Fruit fly (Drosophila melanogaster) Kc167 (cell line): ENCODE results near the gene CG7600.

ENCODE experiments used
- Myc ChIP-seq: fragments of >200 bp; optimal IDR thresholded peaks from 2 replicates; lab custom pipeline; 2017; ENCODE audit warnings: missing external identifiers
- Sin3A ChIP-seq: fragments of >200 bp; optimal IDR thresholded peaks from 2 replicates; lab custom pipeline; 2018; ENCODE audit warnings: missing external identifiers
- insv ChIP-seq: fragments of >200 bp; optimal IDR thresholded peaks from 3 replicates; lab custom pipeline; 2018; ENCODE audit warnings: missing external identifiers
- psq ChIP-seq: fragments of >200 bp; optimal IDR thresholded peaks from 2 replicates; lab custom pipeline; 2017; ENCODE audit warnings: missing external identifiers
- ttk ChIP-seq: sonication (Bioruptor generic); optimal IDR thresholded peaks from 2 replicates; lab custom pipeline; 2017; ENCODE audit warnings: missing external identifiers

DNA sequence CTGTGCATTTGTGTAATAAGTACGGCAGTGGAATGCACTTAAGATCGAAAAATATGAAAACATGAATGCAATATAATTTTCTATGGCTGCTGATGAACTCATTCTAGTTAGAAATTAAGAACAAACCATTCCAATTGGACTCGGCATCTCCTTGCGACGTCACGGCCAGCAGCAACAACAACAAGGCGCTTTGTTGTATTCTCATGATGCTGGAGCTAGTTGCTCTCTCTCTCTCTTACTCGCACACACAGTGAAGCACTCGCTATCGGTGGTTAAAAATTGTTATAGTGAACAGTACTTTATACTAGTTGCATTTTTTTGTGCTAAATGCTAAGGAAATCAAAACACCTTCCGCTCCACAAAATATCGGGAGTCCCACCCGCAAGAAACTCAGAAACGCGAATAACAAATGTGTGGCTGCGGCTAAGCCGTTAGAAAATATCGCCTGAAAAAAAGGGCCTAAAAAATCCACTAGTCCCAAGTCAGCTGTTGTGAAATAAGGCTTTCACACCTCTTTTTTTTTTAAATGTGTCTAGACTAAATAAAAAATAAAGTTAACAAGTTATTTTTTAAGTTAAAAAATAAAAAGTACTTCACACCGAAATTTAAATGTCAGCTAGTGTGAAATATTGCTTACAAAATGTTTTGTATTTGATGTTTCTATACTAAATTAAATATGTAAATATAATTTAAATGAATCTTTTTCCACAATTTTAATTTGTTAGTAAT lies 4.8 kb upstream of the CG7600 start, which contains the start of gene Plod:
- TF ChIP-seq Sin3A (lab: Kevin White, UChicago), result no peak
- no peak for TF ChIP-seq insv (lab: Kevin White, UChicago)
- TF ChIP-seq Myc (lab: Kevin White, UChicago), result no peak
- TF ChIP-seq ttk (lab: Kevin White, UChicago), result no peak
- TF ChIP-seq psq (lab: Kevin White, UChicago), result no peak
